Fruit fly (Drosophila melanogaster): ENCODE data around the gene Not10.

The Not10 gene

dm6 chr3R:12647954-12648353 is 17.5 kb downstream of the Not10 start, which contains the start of gene Dtg:
Gene Dtg, plus strand, starts transcription at chr3R:12648058.
- no peak for TF ChIP-seq CG33017 (tag; optimal IDR thresholded peaks at IDR 0.05)
- TF ChIP-seq CG12768 (GFP tag; optimal IDR thresholded peaks at IDR 0.05): no peak

- TF ChIP-seq pad (GFP tag; optimal IDR thresholded peaks at IDR 0.05) (no peak), toe (GFP tag; optimal IDR thresholded peaks at IDR 0.05) (no peak), Clk (GFP tag; optimal IDR thresholded peaks at IDR 0.05) (no peak), CG5204 (GFP tag; optimal IDR thresholded peaks at IDR 0.05) (no peak), kay (GFP tag; ENCODE audit: borderline replicate concordance) (no peak), CG14711 (tag; optimal IDR thresholded peaks at IDR 0.05) (no peak), Mnt (GFP tag; optimal IDR thresholded peaks at IDR 0.05) (no peak), Crg-1 (GFP tag; optimal IDR thresholded peaks at IDR 0.05) (no peak), CG12768 (GFP tag; optimal IDR thresholded peaks at IDR 0.05) (no peak), tj (GFP tag; optimal IDR thresholded peaks at IDR 0.05) (no peak), cic (GFP tag; optimal IDR thresholded peaks at IDR 0.05) (no peak)
These were observed 18.9 kb downstream of the Not10 start for dm6 chr3R:12649099-12650029.

DNA sequence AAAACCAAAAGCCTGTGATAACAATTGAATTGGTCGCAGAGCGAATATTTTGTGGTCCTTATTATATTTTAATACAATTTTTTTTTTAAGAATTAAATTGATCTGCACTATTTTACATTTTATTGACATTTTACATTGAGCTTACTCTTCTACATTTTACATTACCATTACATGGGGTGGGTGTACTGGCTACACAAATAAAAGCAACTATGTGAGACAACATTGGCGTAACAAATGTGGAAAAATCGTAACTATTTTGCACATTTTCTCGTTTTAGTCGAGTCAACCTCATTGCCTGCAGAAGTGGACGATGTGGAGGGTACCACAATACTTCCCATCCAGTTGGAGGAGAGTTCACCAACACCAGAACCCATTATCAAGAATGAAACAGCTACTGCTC is 20.1 kb downstream of the Not10 start:
- TF ChIP-seq CG12768 (GFP tag; optimal IDR thresholded peaks at IDR 0.05) (no peak), tj (GFP tag; optimal IDR thresholded peaks at IDR 0.05) (no peak), CG14711 (tag; optimal IDR thresholded peaks at IDR 0.05) (no peak), CG33017 (tag; optimal IDR thresholded peaks at IDR 0.05) (no peak), cnc (optimal IDR thresholded peaks at IDR 0.05) (no peak), CG5204 (GFP tag; optimal IDR thresholded peaks at IDR 0.05) (no peak), Mnt (GFP tag; optimal IDR thresholded peaks at IDR 0.05) (no peak)

DNA sequence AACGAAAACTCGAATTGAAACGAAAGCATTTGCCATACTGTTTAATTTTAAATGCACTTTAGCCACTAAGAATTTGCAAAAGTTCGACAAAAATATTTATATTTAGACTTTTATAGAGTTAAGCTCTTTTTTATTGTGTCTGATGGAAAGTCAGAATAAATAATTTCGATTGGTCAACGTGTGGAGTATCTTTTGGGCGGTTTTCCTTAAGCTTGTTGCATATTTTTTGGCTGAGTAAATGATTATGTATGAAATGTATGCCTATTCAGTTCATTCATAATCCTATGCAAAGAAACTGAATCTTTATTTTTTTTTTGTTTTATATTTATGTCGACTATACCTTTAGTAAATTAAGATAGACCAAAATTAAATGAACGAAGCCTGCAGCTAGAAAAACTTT is 22.3 kb downstream of the Not10 start:
- TF ChIP-seq cnc (optimal IDR thresholded peaks at IDR 0.05) (no peak), Hr96 (GFP tag; optimal IDR thresholded peaks at IDR 0.05) (no peak), CG1620 (GFP tag; optimal IDR thresholded peaks at IDR 0.05) (no peak), cic (GFP tag; optimal IDR thresholded peaks at IDR 0.05) (no peak), toe (GFP tag; optimal IDR thresholded peaks at IDR 0.05) (no peak), CG7045 (GFP tag; optimal IDR thresholded peaks at IDR 0.05) (no peak), CG14711 (tag; optimal IDR thresholded peaks at IDR 0.05) (no peak)

DNA sequence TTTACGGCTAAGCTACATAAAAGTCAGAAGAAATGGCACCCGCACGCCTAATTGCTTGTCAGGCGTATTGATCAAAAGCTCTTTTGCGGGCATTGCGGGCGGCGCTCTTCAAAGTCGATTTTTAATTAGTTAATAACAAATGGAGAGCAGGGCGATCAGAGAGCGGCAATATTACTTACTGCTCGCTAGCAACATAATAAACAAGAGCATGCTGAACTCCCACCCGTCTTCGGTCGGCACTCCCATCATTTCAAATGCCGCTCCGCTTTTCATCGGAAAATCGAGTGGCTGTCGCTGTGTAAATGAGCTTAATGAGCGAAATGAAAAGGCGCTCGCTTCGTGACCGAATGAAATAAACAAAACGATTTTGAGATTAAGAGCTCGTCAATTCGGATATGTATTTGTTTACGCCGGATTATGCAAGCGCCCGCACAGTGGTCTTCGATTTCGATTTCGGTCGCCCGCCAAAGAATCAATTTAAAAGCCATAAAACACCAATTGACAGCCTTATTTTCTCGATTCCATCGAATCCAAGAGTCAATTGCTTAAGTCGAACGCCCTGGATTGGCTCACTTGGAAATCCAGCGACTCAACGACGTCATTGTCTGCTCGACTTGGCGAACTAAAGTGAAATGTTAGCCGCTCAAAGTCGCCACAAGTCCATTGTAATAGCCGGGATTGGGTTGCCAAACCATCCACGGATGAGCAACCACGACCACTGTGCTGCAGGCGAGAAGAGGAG is 23.2 kb downstream of the Not10 start:
- TF ChIP-seq tj (GFP tag; optimal IDR thresholded peaks at IDR 0.05): peak; percentile 6
- no peak for TF ChIP-seq Mnt (GFP tag; optimal IDR thresholded peaks at IDR 0.05)
- no peak for TF ChIP-seq cnc (optimal IDR thresholded peaks at IDR 0.05)
- TF ChIP-seq Clk (GFP tag; optimal IDR thresholded peaks at IDR 0.05): no peak
- peak; percentile 40 for TF ChIP-seq toe (GFP tag; optimal IDR thresholded peaks at IDR 0.05)
- peak; percentile 27 for TF ChIP-seq CG14711 (tag; optimal IDR thresholded peaks at IDR 0.05)
- TF ChIP-seq CG5204 (GFP tag; optimal IDR thresholded peaks at IDR 0.05): peak; percentile 55
- peak; percentile 66 for TF ChIP-seq Hr96 (GFP tag; optimal IDR thresholded peaks at IDR 0.05)
- peak; percentile 33 for TF ChIP-seq CG7101 (tag; optimal IDR thresholded peaks at IDR 0.05)
- TF ChIP-seq Crg-1 (GFP tag; optimal IDR thresholded peaks at IDR 0.05): no peak
- peak; percentile 30 for TF ChIP-seq pad (GFP tag; optimal IDR thresholded peaks at IDR 0.05)
- TF ChIP-seq CG7045 (GFP tag; optimal IDR thresholded peaks at IDR 0.05): peak; percentile 41
- no peak for TF ChIP-seq bab1 (GFP tag; optimal IDR thresholded peaks at IDR 0.05)
- TF ChIP-seq CG33017 (tag; optimal IDR thresholded peaks at IDR 0.05): peak; percentile 47
- TF ChIP-seq cic (GFP tag; optimal IDR thresholded peaks at IDR 0.05): no peak
- no peak for TF ChIP-seq CG11617 (GFP tag; optimal IDR thresholded peaks at IDR 0.05)
- TF ChIP-seq CG12768 (GFP tag; optimal IDR thresholded peaks at IDR 0.05): peak; percentile 46
- TF ChIP-seq kay (GFP tag; ENCODE audit: borderline replicate concordance): no peak
- TF ChIP-seq ovo (GFP tag; optimal IDR thresholded peaks at IDR 0.05): no peak
- no peak for TF ChIP-seq CG1620 (GFP tag; optimal IDR thresholded peaks at IDR 0.05)

- TF ChIP-seq ovo (GFP tag; optimal IDR thresholded peaks at IDR 0.05) (no peak), CG11617 (GFP tag; optimal IDR thresholded peaks at IDR 0.05) (no peak), toe (GFP tag; optimal IDR thresholded peaks at IDR 0.05) (no peak), CG7045 (GFP tag; optimal IDR thresholded peaks at IDR 0.05) (no peak), bab1 (GFP tag; optimal IDR thresholded peaks at IDR 0.05) (no peak), CG1620 (GFP tag; optimal IDR thresholded peaks at IDR 0.05) (no peak), Mnt (GFP tag; optimal IDR thresholded peaks at IDR 0.05) (no peak), pad (GFP tag; optimal IDR thresholded peaks at IDR 0.05) (no peak), tj (GFP tag; optimal IDR thresholded peaks at IDR 0.05) (no peak), cic (GFP tag; optimal IDR thresholded peaks at IDR 0.05) (no peak), CG5204 (GFP tag; optimal IDR thresholded peaks at IDR 0.05) (no peak), cnc (optimal IDR thresholded peaks at IDR 0.05) (no peak)
These were observed 23.8 kb downstream of the Not10 start, which contains the start of gene CG6225 for dm6 chr3R:12654253-12654623. Gene CG6225, plus strand, starts transcription at chr3R:12654577.

Measured in whole organism, adult.